Worm (Caenorhabditis elegans): ENCODE results near the gene F49C5.9.

DNA sequence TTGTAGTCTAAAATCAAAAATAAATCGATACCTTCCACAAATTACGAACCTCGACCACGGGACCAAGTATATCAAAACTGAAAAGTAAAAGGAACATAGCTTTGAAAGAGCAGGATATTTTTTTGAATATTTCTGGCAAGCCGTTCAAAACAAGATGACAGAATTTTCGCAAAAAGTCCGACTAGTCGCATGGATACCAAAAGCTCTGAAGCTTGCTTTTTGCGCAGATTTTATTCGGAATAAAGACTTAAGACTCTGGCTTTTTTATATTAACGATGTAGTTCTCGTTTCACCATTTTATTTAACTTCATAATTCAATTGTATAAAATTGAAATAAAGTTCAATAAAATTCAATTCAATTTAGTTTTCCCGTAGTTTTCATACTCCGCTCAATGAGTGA, 29.1 kb upstream of the F49C5.9 start, which contains the start of gene Y38E10A.2:
- TF ChIP-seq tra-4 (tag; optimal IDR thresholded peaks at IDR 0.05) (no peak), ets-7 (tag; optimal IDR thresholded peaks at IDR 0.05) (no peak), F13C5.2 (tag; optimal IDR thresholded peaks at IDR 0.05) (no peak), scrt-1 (GFP tag; IDR thresholded peaks at IDR 0.05) (no peak), ama-1 (optimal IDR thresholded peaks at IDR 0.05) (no peak), B0310.2 (tag; optimal IDR thresholded peaks at IDR 0.05) (no peak), hnd-1 (tag; optimal IDR thresholded peaks at IDR 0.05) (no peak), hmbx-1 (tag; optimal IDR thresholded peaks at IDR 0.05) (no peak), tbx-11 (GFP tag; IDR thresholded peaks at IDR 0.05) (no peak), ceh-36 (tag; optimal IDR thresholded peaks at IDR 0.05) (no peak), flt-1 (GFP tag; IDR thresholded peaks at IDR 0.05) (no peak), pes-1 (GFP tag; IDR thresholded peaks at IDR 0.05) (no peak)
